Worm (Caenorhabditis elegans): ENCODE results near the gene K02C4.3.

DNA sequence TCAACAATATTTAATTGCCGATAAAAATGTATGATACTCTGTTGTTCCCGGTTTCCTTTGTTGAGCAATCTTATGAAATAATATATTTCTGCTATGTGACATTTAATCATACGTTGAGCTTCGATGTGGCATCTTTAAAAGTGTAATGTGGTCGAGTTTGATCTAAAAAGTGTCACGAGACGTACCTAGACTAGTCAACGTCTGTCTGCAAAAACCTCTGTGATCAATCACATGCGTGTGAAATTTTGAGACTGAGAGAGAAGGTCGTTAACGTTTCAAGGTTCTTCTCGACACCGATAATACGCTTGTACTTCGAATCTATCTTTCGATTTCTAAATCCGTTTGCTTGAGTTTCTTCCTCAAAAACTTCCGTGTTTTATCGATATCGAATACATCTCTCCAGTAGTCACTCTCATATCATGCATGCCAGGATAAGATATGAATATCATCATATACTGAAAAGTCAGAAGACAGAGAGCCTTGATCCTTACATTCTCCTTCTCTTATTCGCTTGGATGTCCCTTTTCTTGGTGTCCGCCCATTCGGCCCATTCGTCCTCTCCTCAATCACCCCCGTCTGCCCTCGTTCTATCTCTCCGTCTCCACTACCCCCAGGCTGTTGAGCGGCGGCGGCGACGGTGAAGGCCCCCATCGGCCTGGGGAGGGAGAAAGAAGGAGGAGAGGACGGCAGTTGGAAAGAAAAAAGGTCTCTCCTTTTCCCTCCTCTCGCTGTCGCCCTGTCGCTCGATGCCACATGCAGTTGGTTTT, 41.8 kb upstream of the K02C4.3 start:
- no peak for TF ChIP-seq W03F9.2 (tag; optimal IDR thresholded peaks at IDR 0.05)
- peak; percentile 36 for TF ChIP-seq him-1 (tag; optimal IDR thresholded peaks at IDR 0.05)
- TF ChIP-seq dao-5 (tag; optimal IDR thresholded peaks at IDR 0.05), result peak; percentile 9

Data from whole organism, L4/young adult.